Worm (Caenorhabditis elegans) whole organism, midembryonic: Measurements from ENCODE around the gene srb-12.

Experiments
- cog-1 ChIP-seq: sonication (generic microtip); optimal IDR thresholded peaks from 2 replicates; lab custom pipeline; 2016; ENCODE audit warnings: missing genetic modification characterization, missing compliant biosample characterization
- flt-1 ChIP-seq: fragments of 200-800 bp; sonication (Bioruptor generic); IDR thresholded peaks from 2 replicates; pipeline ENCODE4 v1.3.6; 2022; ENCODE audit warnings: missing genetic modification characterization, missing compliant biosample characterization
- klf-2 ChIP-seq: fragments of 200-800 bp; sonication (Bioruptor generic); conservative IDR thresholded peaks from 2 replicates; pipeline ENCODE4 v1.3.6; 2022; ENCODE audit warnings: missing genetic modification reagents, missing genetic modification characterization, missing compliant biosample characterization
- med-1 ChIP-seq: sonication (generic microtip); optimal IDR thresholded peaks from 2 replicates; lab custom pipeline; 2017; ENCODE audit warnings: missing genetic modification characterization, mild to moderate bottlenecking, missing compliant biosample characterization, antibody characterized with exemption, missing genetic modification reagents; ENCODE audit not compliant: insufficient read depth
- ref-1 ChIP-seq: fragments of 200-800 bp; sonication (Bioruptor generic); conservative IDR thresholded peaks from 2 replicates; pipeline ENCODE4 v1.3.6; 2022; ENCODE audit warnings: missing genetic modification reagents, missing genetic modification characterization, missing compliant biosample characterization
- tab-1 ChIP-seq: fragments of 200-800 bp; sonication (Bioruptor generic); IDR thresholded peaks from 2 replicates; pipeline ENCODE4 v1.3.6; 2022; ENCODE audit warnings: missing genetic modification characterization, missing compliant biosample characterization
- ztf-23 ChIP-seq: fragments of 200-800 bp; sonication (Bioruptor generic); IDR thresholded peaks from 2 replicates; pipeline ENCODE4 v1.3.6; 2022; ENCODE audit warnings: missing genetic modification reagents, missing genetic modification characterization, missing compliant biosample characterization
- ztf-29 ChIP-seq: fragments of 200-800 bp; sonication (Bioruptor generic); IDR thresholded peaks from 2 replicates; pipeline ENCODE4 v1.3.6; 2022; ENCODE audit warnings: missing genetic modification reagents, missing genetic modification characterization, missing compliant biosample characterization

ce11 chrII:5185955-5186539 lies 31.6 kb upstream of the srb-12 start:
- TF ChIP-seq flt-1 (GFP tag; lab: Robert Waterston, UW) (no peak), med-1 (GFP tag; lab: Kevin White, UChicago) (no peak), tab-1 (GFP tag; lab: Robert Waterston, UW) (no peak), ztf-29 (GFP tag; lab: Robert Waterston, UW) (no peak), klf-2 (GFP tag; lab: Robert Waterston, UW) (no peak), ztf-23 (GFP tag; lab: Robert Waterston, UW) (no peak), cog-1 (tag; lab: Kevin White, UChicago) (no peak), ref-1 (GFP tag; lab: Robert Waterston, UW) (no peak)
